Fruit fly (Drosophila melanogaster): ENCODE results near the gene ND-13B.

Gene ND-13B

DNA sequence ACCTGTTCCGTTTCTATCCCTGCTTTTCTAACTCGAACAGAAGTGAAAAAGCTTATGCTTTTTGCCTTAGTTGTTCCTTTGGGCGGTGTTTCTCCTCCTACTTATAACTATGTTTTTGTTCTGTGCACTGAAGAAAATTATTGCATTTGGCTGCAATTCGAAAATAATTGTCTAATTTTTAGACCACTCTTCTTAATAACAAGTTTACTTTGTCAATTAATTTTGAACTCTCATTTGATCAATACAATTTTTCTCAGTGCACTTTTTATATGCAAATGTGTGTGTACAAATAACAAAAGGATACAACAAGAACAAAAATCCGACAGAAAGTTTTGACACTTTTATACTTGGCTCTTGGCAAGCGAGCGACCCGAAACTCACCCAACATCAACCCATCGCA, 41.2 kb upstream of the ND-13B start:
- TF ChIP-seq ey (GFP tag; optimal IDR thresholded peaks at IDR 0.05) (peak; percentile 28), h (GFP tag; optimal IDR thresholded peaks at IDR 0.05) (peak; percentile 32), sv (GFP tag; optimal IDR thresholded peaks at IDR 0.05) (peak; percentile 8), psq (GFP tag; optimal IDR thresholded peaks at IDR 0.05) (no peak), Hr83 (GFP tag; optimal IDR thresholded peaks at IDR 0.05; ENCODE audit: poor library complexity, severe bottlenecking) (no peak), tai (GFP tag; optimal IDR thresholded peaks at IDR 0.05) (no peak), lola (GFP tag; optimal IDR thresholded peaks at IDR 0.05) (no peak), dsf (GFP tag; optimal IDR thresholded peaks at IDR 0.05; ENCODE audit: borderline replicate concordance) (no peak), CrebA (GFP tag; optimal IDR thresholded peaks at IDR 0.05; ENCODE audit: borderline replicate concordance) (no peak), CG32264 (GFP tag; optimal IDR thresholded peaks at IDR 0.05) (no peak), foxo (GFP tag; optimal IDR thresholded peaks at IDR 0.05) (peak in 1 of 2 experiments; percentile 38), Sp1 (GFP tag; optimal IDR thresholded peaks at IDR 0.05) (no peak), Rel (GFP tag; optimal IDR thresholded peaks at IDR 0.05) (no peak), Rel (tag; optimal IDR thresholded peaks at IDR 0.05) (no peak), OdsH (GFP tag; optimal IDR thresholded peaks at IDR 0.05) (no peak), Abd-B (GFP tag; optimal IDR thresholded peaks at IDR 0.05) (no peak), rgr (GFP tag; optimal IDR thresholded peaks at IDR 0.05) (no peak), Hnf4 (GFP tag; optimal IDR thresholded peaks at IDR 0.05) (no peak), woc (GFP tag; optimal IDR thresholded peaks at IDR 0.05) (peak; percentile 5), Hr78 (GFP tag; optimal IDR thresholded peaks at IDR 0.05) (no peak)

DNA sequence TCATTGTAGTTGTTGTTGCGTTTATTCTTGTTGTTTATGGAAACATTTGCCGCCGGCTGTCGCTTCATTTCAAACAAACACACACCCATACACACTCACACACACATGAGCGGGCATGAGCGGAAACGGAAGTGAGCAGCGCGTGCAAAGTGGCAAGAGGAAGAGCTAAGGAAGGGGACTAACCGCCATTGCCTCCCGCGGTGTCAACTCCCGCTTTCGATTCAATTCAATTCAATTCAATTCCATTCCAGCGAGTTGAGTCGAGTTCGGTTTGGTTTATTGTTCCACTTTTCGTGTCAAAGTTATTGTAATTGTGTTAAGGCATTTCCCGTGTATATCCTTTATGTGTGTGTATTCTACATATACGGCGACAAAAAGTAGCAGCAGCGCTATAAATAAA, 40.7 kb upstream of the ND-13B start:
- no peak for TF ChIP-seq foxo (GFP tag; optimal IDR thresholded peaks at IDR 0.05)
- no peak for TF ChIP-seq Abd-B (GFP tag; optimal IDR thresholded peaks at IDR 0.05)
- TF ChIP-seq woc (GFP tag; optimal IDR thresholded peaks at IDR 0.05) = no peak
- TF ChIP-seq brk (GFP tag; optimal IDR thresholded peaks at IDR 0.05) = no peak
- TF ChIP-seq lola (GFP tag; optimal IDR thresholded peaks at IDR 0.05) = no peak
- TF ChIP-seq Hr78 (GFP tag; optimal IDR thresholded peaks at IDR 0.05) = no peak
- no peak for TF ChIP-seq N (GFP tag; optimal IDR thresholded peaks at IDR 0.05)
- TF ChIP-seq OdsH (GFP tag; optimal IDR thresholded peaks at IDR 0.05) = no peak
- TF ChIP-seq Rel (GFP tag; optimal IDR thresholded peaks at IDR 0.05) = no peak
- TF ChIP-seq Rel (tag; optimal IDR thresholded peaks at IDR 0.05) = no peak
- no peak for TF ChIP-seq Myc (optimal IDR thresholded peaks at IDR 0.05)
- TF ChIP-seq sv (GFP tag; optimal IDR thresholded peaks at IDR 0.05) = no peak
- TF ChIP-seq Dfd (GFP tag; optimal IDR thresholded peaks at IDR 0.05) = no peak

DNA sequence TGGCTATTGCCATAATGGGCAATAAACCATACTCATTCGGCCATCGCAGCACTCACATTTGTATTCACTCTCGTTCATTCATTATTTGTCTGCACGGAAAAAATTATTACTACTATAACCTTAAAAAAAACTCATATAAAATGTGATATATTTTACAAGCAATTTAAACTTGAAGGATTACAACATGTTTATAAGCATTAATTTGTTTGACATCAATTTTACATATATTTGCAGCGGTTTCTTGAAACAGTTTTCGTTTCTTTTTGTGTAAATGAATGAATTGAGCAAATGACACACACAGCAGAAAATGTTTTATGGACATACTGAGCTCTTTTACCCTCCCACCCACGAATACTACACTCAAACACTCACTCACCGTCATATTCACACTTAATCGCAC, 39.6 kb upstream of the ND-13B start:
- TF ChIP-seq rgr (GFP tag; optimal IDR thresholded peaks at IDR 0.05) (no peak), dsf (GFP tag; optimal IDR thresholded peaks at IDR 0.05; ENCODE audit: borderline replicate concordance) (no peak), foxo (GFP tag; optimal IDR thresholded peaks at IDR 0.05) (no peak), Dif (GFP tag; optimal IDR thresholded peaks at IDR 0.05; ENCODE audit: partially characterized antibody) (no peak), Hr83 (GFP tag; optimal IDR thresholded peaks at IDR 0.05; ENCODE audit: poor library complexity, severe bottlenecking) (no peak), Rel (GFP tag; optimal IDR thresholded peaks at IDR 0.05) (no peak), Rel (tag; optimal IDR thresholded peaks at IDR 0.05) (no peak), fru (GFP tag; optimal IDR thresholded peaks at IDR 0.05) (no peak), GATAd (GFP tag; optimal IDR thresholded peaks at IDR 0.05) (no peak), Vsx2 (GFP tag; optimal IDR thresholded peaks at IDR 0.05; ENCODE audit: partially characterized antibody) (no peak)

DNA sequence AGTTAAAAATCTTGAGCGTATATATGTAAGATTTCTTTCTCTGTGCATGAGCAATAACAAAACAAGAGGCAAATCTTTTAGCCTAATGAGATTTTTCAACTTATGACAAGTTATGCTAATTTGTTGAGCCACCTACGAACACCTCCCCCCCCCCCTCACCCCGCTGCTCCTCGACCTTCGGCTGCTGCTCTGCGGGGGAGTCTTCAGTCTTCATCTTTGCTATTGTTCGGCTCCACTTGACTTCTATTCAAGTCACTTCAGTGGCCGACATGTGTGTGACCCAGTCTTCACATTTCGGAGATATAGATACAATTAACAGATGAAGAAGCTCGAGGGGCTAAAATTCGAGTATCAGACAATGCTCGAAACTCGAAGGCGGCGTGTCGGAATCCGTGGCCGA, 38.1 kb upstream of the ND-13B start:
- TF ChIP-seq Hr83 (GFP tag; optimal IDR thresholded peaks at IDR 0.05; ENCODE audit: poor library complexity, severe bottlenecking) = no peak
- TF ChIP-seq CG32264 (GFP tag; optimal IDR thresholded peaks at IDR 0.05) = no peak
- TF ChIP-seq CG9705 (GFP tag; optimal IDR thresholded peaks at IDR 0.05) = no peak
- no peak for TF ChIP-seq usp (GFP tag; optimal IDR thresholded peaks at IDR 0.05)
- no peak for TF ChIP-seq N (GFP tag; optimal IDR thresholded peaks at IDR 0.05)
- no peak for TF ChIP-seq Sp1 (GFP tag; optimal IDR thresholded peaks at IDR 0.05)

- no peak for TF ChIP-seq Jra (GFP tag; optimal IDR thresholded peaks at IDR 0.05)
- no peak for TF ChIP-seq CG32264 (GFP tag; optimal IDR thresholded peaks at IDR 0.05)
- no peak for TF ChIP-seq br (GFP tag; optimal IDR thresholded peaks at IDR 0.05)
- no peak for TF ChIP-seq lola (GFP tag; optimal IDR thresholded peaks at IDR 0.05)
- no peak for TF ChIP-seq dsf (GFP tag; optimal IDR thresholded peaks at IDR 0.05; ENCODE audit: borderline replicate concordance)
- no peak for TF ChIP-seq Hr78 (GFP tag; optimal IDR thresholded peaks at IDR 0.05)
- no peak for TF ChIP-seq sv (GFP tag; optimal IDR thresholded peaks at IDR 0.05)
- TF ChIP-seq sage (GFP tag; optimal IDR thresholded peaks at IDR 0.05) = no peak
- TF ChIP-seq Rel (GFP tag; optimal IDR thresholded peaks at IDR 0.05) = no peak
- no peak for TF ChIP-seq Rel (tag; optimal IDR thresholded peaks at IDR 0.05)
Measured at dm6 chr3L:10727123-10727522, 33.2 kb upstream of the ND-13B start.

Data from whole organism, wandering third instar larva.